Worm (Caenorhabditis elegans) whole organism, L4 larva: Measurements from ENCODE around the gene hnd-1.
A peak's percentile ranks its signal among the peaks of the same experiment; 100 is the strongest.

ENCODE experiments used
- F44E2.7 ChIP-seq: fragments of 200-800 bp; sonication (Bioruptor generic); IDR thresholded peaks from 2 replicates; pipeline ENCODE4 v2.1.2; 2022; ENCODE audit warnings: missing genetic modification characterization, missing compliant biosample characterization
- T20F7.1 ChIP-seq: fragments of 200-800 bp; sonication (Bioruptor generic); optimal IDR thresholded peaks from 2 replicates; lab custom pipeline; 2018; ENCODE audit warnings: mild to moderate bottlenecking, missing genetic modification characterization, missing compliant biosample characterization
- ZK337.2 ChIP-seq: fragments of 200-800 bp; sonication (Bioruptor generic); IDR thresholded peaks from 2 replicates; pipeline ENCODE4 v1.3.6; 2022; ENCODE audit warnings: missing genetic modification reagents, missing genetic modification characterization, missing compliant biosample characterization
- ZK546.5 ChIP-seq, 2 experiments: sonication (generic microtip); optimal IDR thresholded peaks; 2 replicates each; lab custom pipeline; 2017; ENCODE audit warnings: missing biosample characterization in 2 of 2, missing genetic modification characterization in 2 of 2
- aha-1 ChIP-seq: fragments of 150-350 bp; peaks from one replicate; lab custom pipeline; 2014; ENCODE audit warnings: missing biosample characterization, missing genetic modification characterization
- ceh-32 ChIP-seq: sonication (generic microtip); optimal IDR thresholded peaks from 2 replicates; lab custom pipeline; 2016; ENCODE audit warnings: mild to moderate bottlenecking, missing genetic modification characterization, missing compliant biosample characterization; ENCODE audit not compliant: poor library complexity
- ceh-82 ChIP-seq: sonication (generic microtip); optimal IDR thresholded peaks from 2 replicates; lab custom pipeline; 2017; ENCODE audit warnings: missing biosample characterization, missing genetic modification characterization
- ctbp-1 ChIP-seq: fragments of 200-800 bp; sonication (Bioruptor generic); IDR thresholded peaks from 2 replicates; pipeline ENCODE4 v1.3.6; 2022; ENCODE audit warnings: missing genetic modification reagents, missing genetic modification characterization, missing compliant biosample characterization
- dmd-6 ChIP-seq: fragments of 200-800 bp; sonication (Bioruptor generic); IDR thresholded peaks from 2 replicates; pipeline ENCODE4 v1.3.6; 2022; ENCODE audit warnings: missing genetic modification reagents, missing genetic modification characterization, missing compliant biosample characterization
- egl-27 ChIP-seq: sonication (generic microtip); optimal IDR thresholded peaks from 3 replicates; lab custom pipeline; 2017; ENCODE audit warnings: missing biosample characterization, missing genetic modification reagents, missing genetic modification characterization
- egl-43 ChIP-seq: fragments of 200-800 bp; sonication (Bioruptor generic); IDR thresholded peaks from 2 replicates; pipeline ENCODE4 v1.3.6; 2022; ENCODE audit warnings: missing genetic modification reagents, missing genetic modification characterization, missing compliant biosample characterization
- fkh-10 ChIP-seq: fragments of 150-350 bp; optimal IDR thresholded peaks from 2 replicates; lab custom pipeline; 2014; ENCODE audit warnings: missing biosample characterization, missing genetic modification reagents, missing genetic modification characterization
- fos-1 ChIP-seq: fragments of 150-350 bp; optimal IDR thresholded peaks from 2 replicates; lab custom pipeline; 2014; ENCODE audit warnings: missing biosample characterization, missing genetic modification characterization
- hmg-1.1 ChIP-seq: fragments of 200-800 bp; sonication (Bioruptor generic); IDR thresholded peaks from 2 replicates; pipeline ENCODE4 v1.3.6; 2022; ENCODE audit warnings: missing genetic modification reagents, missing genetic modification characterization, missing compliant biosample characterization
- lim-7 ChIP-seq: fragments of 200-800 bp; sonication (Bioruptor generic); IDR thresholded peaks from 2 replicates; pipeline ENCODE4 v1.3.6; 2022; ENCODE audit warnings: missing genetic modification characterization, missing compliant biosample characterization
- lin-1 ChIP-seq: fragments of 200-800 bp; sonication (Bioruptor generic); IDR thresholded peaks from 2 replicates; pipeline ENCODE4 v1.3.6; 2022; ENCODE audit warnings: missing genetic modification reagents, missing genetic modification characterization, missing compliant biosample characterization
- lin-15B ChIP-seq: fragments of 150-350 bp; sonication (generic microtip); optimal IDR thresholded peaks from 3 replicates; lab custom pipeline; 2014; ENCODE audit warnings: missing biosample characterization, missing genetic modification characterization
- lin-29 ChIP-seq: fragments of 200-800 bp; sonication (Bioruptor generic); IDR thresholded peaks from 2 replicates; pipeline ENCODE4 v1.3.6; 2022; ENCODE audit warnings: missing genetic modification reagents, missing genetic modification characterization, missing compliant biosample characterization
- lin-38 ChIP-seq: fragments of 200-800 bp; sonication (Bioruptor generic); IDR thresholded peaks from 2 replicates; pipeline ENCODE4 v1.3.6; 2022; ENCODE audit warnings: missing genetic modification reagents, missing genetic modification characterization, missing compliant biosample characterization
- lin-39 ChIP-seq: fragments of 150-350 bp; optimal IDR thresholded peaks from 2 replicates; lab custom pipeline; 2014; ENCODE audit warnings: missing biosample characterization, missing genetic modification reagents, missing genetic modification characterization
- lsy-2 ChIP-seq, 2 experiments: fragments of 150-350 bp in 1 of 2; sonication (generic microtip) in 1 of 2; optimal IDR thresholded peaks; 2 replicates each; lab custom pipeline; 2014 to 2017; ENCODE audit warnings: missing biosample characterization in 2 of 2, missing genetic modification characterization in 2 of 2
- madf-9 ChIP-seq: fragments of 200-800 bp; sonication (Bioruptor generic); conservative IDR thresholded peaks from 2 replicates; pipeline ENCODE4 v1.3.6; 2022; ENCODE audit warnings: missing genetic modification reagents, missing genetic modification characterization, missing compliant biosample characterization
- mep-1 ChIP-seq: fragments of 150-350 bp; sonication (generic microtip); optimal IDR thresholded peaks from 3 replicates; lab custom pipeline; 2014; ENCODE audit warnings: missing biosample characterization, missing genetic modification characterization
- mxl-2 ChIP-seq: fragments of 200-800 bp; sonication (Bioruptor generic); conservative IDR thresholded peaks from 2 replicates; pipeline ENCODE4 v1.3.6; 2022; ENCODE audit warnings: missing genetic modification reagents, missing genetic modification characterization, missing compliant biosample characterization
- nhr-42 ChIP-seq: fragments of 200-800 bp; sonication (Bioruptor generic); IDR thresholded peaks from 2 replicates; pipeline ENCODE4 v1.3.6; 2022; ENCODE audit warnings: missing genetic modification characterization, missing compliant biosample characterization
- pqm-1 ChIP-seq: sonication (generic microtip); optimal IDR thresholded peaks from 2 replicates; lab custom pipeline; 2017; ENCODE audit warnings: missing biosample characterization, missing genetic modification characterization
- sdz-12 ChIP-seq: fragments of 200-800 bp; sonication (Bioruptor generic); optimal IDR thresholded peaks from 2 replicates; lab custom pipeline; 2018; ENCODE audit warnings: mild to moderate bottlenecking, missing genetic modification characterization, missing compliant biosample characterization
- set-16 ChIP-seq: fragments of 200-800 bp; sonication (Bioruptor generic); IDR thresholded peaks from 2 replicates; pipeline ENCODE4 v1.3.6; 2022; ENCODE audit warnings: missing genetic modification reagents, missing genetic modification characterization, missing compliant biosample characterization
- snpc-1.2 ChIP-seq: fragments of 200-800 bp; sonication (Bioruptor generic); IDR thresholded peaks from 2 replicates; pipeline ENCODE4 v1.3.6; 2022; ENCODE audit warnings: missing genetic modification reagents, missing genetic modification characterization, missing compliant biosample characterization
- unc-62 ChIP-seq, 3 experiments: fragments of 150-350 bp in 1 of 3; sonication (generic microtip); optimal IDR thresholded peaks in 2 of 3; peaks in 1 of 3; 1 replicate in 1 of 3; 2 replicates in 2 of 3; lab custom pipeline; 2014 to 2017; ENCODE audit warnings: missing biosample characterization in 3 of 3, missing genetic modification characterization in 3 of 3, missing genetic modification reagents in 3 of 3, missing genotype in 1 of 3
- ztf-7 ChIP-seq: fragments of 150-350 bp; optimal IDR thresholded peaks from 2 replicates; lab custom pipeline; 2014; ENCODE audit warnings: missing biosample characterization, missing genetic modification characterization

The hnd-1 gene

DNA sequence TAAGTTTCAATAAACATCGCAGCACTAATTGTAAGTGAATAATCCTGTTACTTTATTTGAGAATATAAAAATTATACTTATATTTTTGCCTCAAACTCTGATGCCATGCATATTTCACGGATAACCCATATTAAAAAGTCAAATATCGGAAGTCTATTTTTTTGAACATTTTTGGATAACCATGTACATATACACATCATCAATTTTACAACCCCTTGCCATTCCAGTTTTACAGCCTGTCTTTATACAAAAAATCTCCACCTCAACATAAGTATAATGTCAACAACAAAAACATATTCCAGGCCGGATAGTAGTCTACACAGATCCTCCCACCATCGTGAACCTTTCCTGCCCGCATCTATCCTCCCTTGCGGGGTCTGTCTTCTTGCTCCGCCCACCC is at the start of gene hnd-1:
TSS of gene hnd-1 (plus strand) at position 301 of the 400 bp plus-strand sequence.
- TF ChIP-seq snpc-1.2: no peak
- no peak for TF ChIP-seq egl-43 (GFP tag; lab: Robert Waterston, UW)
- TF ChIP-seq mep-1 (tag; lab: Kevin White, UChicago): no peak
- TF ChIP-seq lin-29 (GFP tag; lab: Robert Waterston, UW): no peak
- no peak for TF ChIP-seq set-16 (GFP tag; lab: Robert Waterston, UW)

DNA sequence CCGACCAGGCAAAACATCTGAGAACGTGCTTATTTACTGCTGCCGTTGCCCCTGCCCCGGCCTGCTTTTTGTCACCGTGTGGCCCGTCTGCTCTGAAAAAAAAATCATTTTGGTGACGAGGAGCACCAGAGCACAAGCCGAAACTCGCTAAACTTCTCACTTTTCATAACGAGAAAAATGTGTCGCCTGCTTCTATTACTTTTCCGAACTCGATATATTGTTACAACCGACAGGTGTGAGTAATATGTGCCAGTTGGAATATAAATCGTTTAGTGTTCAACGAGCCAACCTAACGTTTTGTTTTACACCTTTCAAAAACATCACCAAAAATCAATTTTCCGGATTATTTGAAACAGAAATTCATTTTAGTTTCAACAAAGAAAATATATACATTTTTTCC is 46.6 kb upstream of the hnd-1 start:
- TF ChIP-seq egl-27 (tag; lab: Kevin White, UChicago) (no peak), lim-7 (no peak), F44E2.7 (no peak), aha-1 (peak; percentile 21), unc-62 (GFP tag; optimal IDR thresholded peaks at IDR 0.05 in 1 of 2; lab: Kevin White, UChicago) (peak in 1 of 2 experiments; percentile 53), unc-62 (tag; optimal IDR thresholded peaks at IDR 0.05; lab: Kevin White, UChicago) (no peak), lin-39 (no peak), ZK546.5 (tag; optimal IDR thresholded peaks at IDR 0.05; lab: Kevin White, UChicago) (no peak), lin-15B (no peak), lin-29 (GFP tag; lab: Robert Waterston, UW) (no peak), sdz-12 (no peak), egl-43 (GFP tag; lab: Robert Waterston, UW) (no peak), mep-1 (tag; lab: Kevin White, UChicago) (no peak), fos-1 (tag; lab: Kevin White, UChicago) (no peak), nhr-42 (GFP tag; lab: Robert Waterston, UW) (0 out of 2 replicates have a peak, but pooled peaks have one; percentile 18), ceh-32 (no peak), ztf-7 (tag; lab: Kevin White, UChicago) (no peak)

DNA sequence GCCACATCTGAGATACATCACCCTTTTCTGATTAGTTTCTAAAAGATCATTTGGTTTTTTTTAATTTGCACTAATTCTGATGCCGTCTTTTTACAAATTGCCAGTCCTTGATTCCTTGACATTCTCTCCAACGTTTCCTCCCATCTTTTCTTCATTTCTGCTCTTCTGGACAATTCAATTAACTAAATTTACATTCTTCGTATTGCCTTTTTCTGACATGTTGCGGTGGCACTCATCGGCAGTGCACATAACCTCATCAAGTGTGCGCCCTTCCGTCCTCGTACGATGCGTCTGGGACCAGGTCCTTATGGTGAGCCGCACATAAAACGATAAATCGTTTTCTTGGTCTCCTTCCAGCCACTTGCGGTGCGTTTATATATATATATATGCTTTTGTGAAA is 45.4 kb upstream of the hnd-1 start:
- no peak for TF ChIP-seq lin-1 (GFP tag; lab: Robert Waterston, UW)
- TF ChIP-seq pqm-1 (tag; lab: Kevin White, UChicago): no peak
- TF ChIP-seq unc-62 (GFP tag; optimal IDR thresholded peaks at IDR 0.05 in 1 of 2; lab: Kevin White, UChicago): no peak
- TF ChIP-seq unc-62 (tag; optimal IDR thresholded peaks at IDR 0.05; lab: Kevin White, UChicago): no peak
- no peak for TF ChIP-seq dmd-6 (GFP tag; lab: Robert Waterston, UW)
- no peak for TF ChIP-seq mxl-2 (GFP tag; lab: Robert Waterston, UW)
- TF ChIP-seq madf-9 (GFP tag; lab: Robert Waterston, UW): no peak
- TF ChIP-seq, all 104 proteins: peak for 0

DNA sequence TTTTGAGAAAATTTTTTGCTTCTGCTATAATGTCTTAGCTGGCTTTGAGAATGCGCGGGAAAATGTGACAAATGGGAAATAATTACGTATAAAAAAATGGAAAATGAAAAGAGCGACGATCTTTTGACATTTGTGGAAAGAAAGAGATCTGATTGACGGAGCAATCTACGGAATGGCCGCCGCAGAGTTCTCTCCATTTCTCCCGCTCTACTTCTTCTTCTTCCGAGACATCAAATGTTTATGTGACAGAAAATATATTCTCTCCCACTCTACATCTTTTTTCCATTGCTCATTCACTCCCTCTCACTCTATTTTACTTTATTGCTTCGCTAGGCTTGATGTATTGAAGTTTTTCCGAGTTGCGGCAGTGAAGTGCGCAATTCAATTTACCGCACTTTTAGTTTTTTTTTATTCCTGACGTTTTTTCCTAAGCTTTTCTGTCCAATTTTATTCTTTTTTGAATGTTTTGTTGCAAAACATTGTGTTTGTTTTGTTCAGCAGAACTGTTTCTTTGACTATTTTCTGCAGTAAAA is 43.8 kb upstream of the hnd-1 start:
- TF ChIP-seq ctbp-1 (0 out of 2 replicates have a peak, but pooled peaks have one; percentile 37), lsy-2 (tag; optimal IDR thresholded peaks at IDR 0.05; lab: Kevin White, UChicago) (peak in 1 of 2 experiments; percentile 18), hmg-1.1 (GFP tag; lab: Robert Waterston, UW) (0 out of 2 replicates have a peak, but pooled peaks have one; percentile 20), mep-1 (tag; lab: Kevin White, UChicago) (no peak), fkh-10 (GFP tag; lab: Kevin White, UChicago) (peak; percentile 95)

DNA sequence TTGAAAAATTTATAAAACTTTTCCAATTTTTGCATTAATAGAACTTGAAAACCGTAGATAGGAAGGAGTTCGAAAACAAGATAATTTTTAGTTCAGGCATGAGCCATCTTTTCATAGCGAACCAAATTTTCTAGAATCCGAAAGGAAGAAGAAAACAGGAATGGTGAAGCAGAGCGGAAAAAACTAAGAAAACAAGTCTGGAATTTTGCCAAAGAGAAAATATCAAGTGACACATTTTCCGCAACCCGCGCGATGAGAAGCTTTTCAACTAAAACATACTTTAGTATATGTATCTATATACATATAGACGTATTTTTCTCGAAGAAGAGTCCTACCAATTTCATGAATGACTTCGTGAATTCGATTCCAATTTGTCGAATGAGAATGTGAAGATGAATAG is 42.8 kb upstream of the hnd-1 start:
- no peak for TF ChIP-seq T20F7.1
- TF ChIP-seq lin-38 (GFP tag; lab: Robert Waterston, UW): no peak
- peak; percentile 64 for TF ChIP-seq aha-1
- no peak for TF ChIP-seq set-16 (GFP tag; lab: Robert Waterston, UW)
- TF ChIP-seq ceh-82 (tag; lab: Kevin White, UChicago): no peak
- TF ChIP-seq ZK546.5 (tag; optimal IDR thresholded peaks at IDR 0.05; lab: Kevin White, UChicago): no peak
- TF ChIP-seq ZK337.2 (GFP tag; lab: Robert Waterston, UW): no peak
- TF ChIP-seq, all 104 proteins: peak for 1
